Worm (Caenorhabditis elegans) whole organism, late embryonic: ENCODE measurements around the gene soap-1.

Experiments
- C08G9.2 ChIP-seq: sonication (generic microtip); optimal IDR thresholded peaks from 2 replicates; lab custom pipeline; 2016; ENCODE audit warnings: mild to moderate bottlenecking, missing genetic modification characterization, moderate library complexity, missing compliant biosample characterization
- C38D4.7 ChIP-seq: fragments of 200-800 bp; sonication (Bioruptor generic); optimal IDR thresholded peaks from 2 replicates; lab custom pipeline; 2018; ENCODE audit warnings: mild to moderate bottlenecking, missing genetic modification characterization, moderate library complexity, missing compliant biosample characterization
- F13H6.1 ChIP-seq: sonication (generic microtip); optimal IDR thresholded peaks from 2 replicates; lab custom pipeline; 2016; ENCODE audit warnings: missing genetic modification characterization, missing compliant biosample characterization
- T23F11.4 ChIP-seq: fragments of 200-800 bp; sonication (Bioruptor generic); optimal IDR thresholded peaks from 2 replicates; lab custom pipeline; 2018; ENCODE audit warnings: mild to moderate bottlenecking, missing genetic modification characterization, missing compliant biosample characterization
- Y22D7AL.16 ChIP-seq: sonication (generic microtip); optimal IDR thresholded peaks from 2 replicates; lab custom pipeline; 2016; ENCODE audit warnings: missing genetic modification characterization, missing compliant biosample characterization
- ceh-14 ChIP-seq: sonication (generic microtip); optimal IDR thresholded peaks from 2 replicates; lab custom pipeline; 2016; ENCODE audit warnings: missing genotype, missing genetic modification characterization, missing compliant biosample characterization
- ceh-19 ChIP-seq: fragments of 200-800 bp; sonication (Bioruptor generic); optimal IDR thresholded peaks from 2 replicates; lab custom pipeline; 2018; ENCODE audit warnings: mild to moderate bottlenecking, missing genetic modification characterization, missing compliant biosample characterization
- ceh-2 ChIP-seq: sonication (generic microtip); optimal IDR thresholded peaks from 2 replicates; lab custom pipeline; 2016; ENCODE audit warnings: missing genotype, missing genetic modification characterization, missing compliant biosample characterization
- ceh-30 ChIP-seq: fragments of 150-350 bp; optimal IDR thresholded peaks from 2 replicates; lab custom pipeline; 2014; ENCODE audit warnings: missing biosample characterization, missing genetic modification characterization
- ceh-48 ChIP-seq: sonication (generic microtip); optimal IDR thresholded peaks from 2 replicates; lab custom pipeline; 2016; ENCODE audit warnings: missing genetic modification characterization, inconsistent platforms, missing compliant biosample characterization
- ceh-6 ChIP-seq: fragments of 200-800 bp; sonication (Bioruptor generic); optimal IDR thresholded peaks from 2 replicates; lab custom pipeline; 2018; ENCODE audit warnings: mild to moderate bottlenecking, missing genetic modification characterization, missing compliant biosample characterization
- ceh-9 ChIP-seq: sonication (generic microtip); optimal IDR thresholded peaks from 2 replicates; lab custom pipeline; 2016; ENCODE audit warnings: mild to moderate bottlenecking, missing genetic modification characterization, inconsistent platforms, missing compliant biosample characterization
- che-1 ChIP-seq: sonication (generic microtip); optimal IDR thresholded peaks from 2 replicates; lab custom pipeline; 2016; ENCODE audit warnings: mild to moderate bottlenecking, missing genetic modification characterization, missing compliant biosample characterization
- dve-1 ChIP-seq: sonication (generic microtip); optimal IDR thresholded peaks from 2 replicates; lab custom pipeline; 2017; ENCODE audit warnings: antibody characterized with exemption, mild to moderate bottlenecking, missing genetic modification characterization, missing compliant biosample characterization
- ets-4 ChIP-seq: sonication (generic microtip); optimal IDR thresholded peaks from 2 replicates; lab custom pipeline; 2016; ENCODE audit warnings: missing genetic modification characterization, missing compliant biosample characterization
- eyg-1 ChIP-seq: sonication (generic microtip); optimal IDR thresholded peaks from 2 replicates; lab custom pipeline; 2016; ENCODE audit warnings: missing genotype, missing genetic modification characterization, missing compliant biosample characterization
- fax-1 ChIP-seq: sonication (generic microtip); optimal IDR thresholded peaks from 2 replicates; lab custom pipeline; 2016; ENCODE audit warnings: missing genotype, missing genetic modification characterization, missing compliant biosample characterization
- fkh-6 ChIP-seq: sonication (generic microtip); optimal IDR thresholded peaks from 2 replicates; lab custom pipeline; 2016; ENCODE audit warnings: missing genetic modification characterization, missing compliant biosample characterization
- hlh-15 ChIP-seq: sonication (generic microtip); optimal IDR thresholded peaks from 2 replicates; lab custom pipeline; 2016; ENCODE audit warnings: missing genetic modification characterization, missing compliant biosample characterization
- hlh-30 ChIP-seq: sonication (generic microtip); optimal IDR thresholded peaks from 2 replicates; lab custom pipeline; 2017; ENCODE audit warnings: antibody characterized with exemption, missing genetic modification characterization, missing compliant biosample characterization; ENCODE audit not compliant: insufficient read depth
- hlh-6 ChIP-seq: sonication (generic microtip); optimal IDR thresholded peaks from 2 replicates; lab custom pipeline; 2016; ENCODE audit warnings: missing genotype, missing genetic modification characterization, missing compliant biosample characterization
- hlh-8 ChIP-seq: sonication (generic microtip); optimal IDR thresholded peaks from 2 replicates; lab custom pipeline; 2016; ENCODE audit warnings: missing genotype, missing genetic modification characterization, missing compliant biosample characterization
- lim-6 ChIP-seq: sonication (generic microtip); optimal IDR thresholded peaks from 2 replicates; lab custom pipeline; 2016; ENCODE audit warnings: missing genetic modification characterization, missing compliant biosample characterization
- lin-11 ChIP-seq: fragments of 200-800 bp; sonication (Bioruptor generic); optimal IDR thresholded peaks from 2 replicates; lab custom pipeline; 2018; ENCODE audit warnings: mild to moderate bottlenecking, missing genetic modification characterization, missing compliant biosample characterization
- nfya-1 ChIP-seq: sonication (generic microtip); optimal IDR thresholded peaks from 2 replicates; lab custom pipeline; 2017; ENCODE audit warnings: missing genetic modification characterization, mild to moderate bottlenecking, missing compliant biosample characterization, antibody characterized with exemption, moderate library complexity
- npax-4 ChIP-seq: sonication (generic microtip); optimal IDR thresholded peaks from 2 replicates; lab custom pipeline; 2016; ENCODE audit warnings: missing genetic modification characterization, missing compliant biosample characterization
- odd-2 ChIP-seq: sonication (generic microtip); optimal IDR thresholded peaks from 2 replicates; lab custom pipeline; 2017; ENCODE audit warnings: antibody characterized with exemption, mild to moderate bottlenecking, missing genetic modification characterization, missing compliant biosample characterization
- pag-3 ChIP-seq: sonication (generic microtip); optimal IDR thresholded peaks from 2 replicates; lab custom pipeline; 2016; ENCODE audit warnings: missing compliant biosample characterization, missing genetic modification characterization, borderline replicate concordance
- pat-9 ChIP-seq: fragments of 200-800 bp; sonication (Bioruptor generic); optimal IDR thresholded peaks from 2 replicates; lab custom pipeline; 2018; ENCODE audit warnings: mild to moderate bottlenecking, missing genetic modification characterization, moderate library complexity, missing compliant biosample characterization
- pha-4 ChIP-seq: fragments of 150-350 bp; optimal IDR thresholded peaks from 2 replicates; lab custom pipeline; 2018; ENCODE audit warnings: missing biosample characterization, missing genetic modification reagents, missing genetic modification characterization
- pqm-1 ChIP-seq: sonication (generic microtip); optimal IDR thresholded peaks from 2 replicates; lab custom pipeline; 2016; ENCODE audit warnings: missing genetic modification characterization, missing compliant biosample characterization
- rnt-1 ChIP-seq: sonication (generic microtip); optimal IDR thresholded peaks from 2 replicates; lab custom pipeline; 2016; ENCODE audit warnings: missing genetic modification characterization, missing compliant biosample characterization
- sox-2 ChIP-seq: fragments of 200-800 bp; sonication (Bioruptor generic); IDR thresholded peaks from 2 replicates; pipeline ENCODE4 v1.3.6; 2022; ENCODE audit warnings: missing genetic modification reagents, missing genetic modification characterization, missing compliant biosample characterization
- sox-4 ChIP-seq: sonication (generic microtip); optimal IDR thresholded peaks from 2 replicates; lab custom pipeline; 2017; ENCODE audit warnings: mild to moderate bottlenecking, missing genetic modification characterization, inconsistent platforms, missing compliant biosample characterization
- syd-9 ChIP-seq: sonication (generic microtip); optimal IDR thresholded peaks from 2 replicates; lab custom pipeline; 2016; ENCODE audit warnings: mild to moderate bottlenecking, missing genetic modification characterization, moderate library complexity, missing compliant biosample characterization
- tbx-2 ChIP-seq: sonication (generic microtip); optimal IDR thresholded peaks from 2 replicates; lab custom pipeline; 2016; ENCODE audit warnings: missing genetic modification characterization, missing compliant biosample characterization
- tbx-7 ChIP-seq: sonication (generic microtip); optimal IDR thresholded peaks from 2 replicates; lab custom pipeline; 2016; ENCODE audit warnings: missing genotype, missing genetic modification characterization, missing compliant biosample characterization
- unc-3 ChIP-seq, 2 experiments: fragments of 200-800 bp in 1 of 2; sonication (Bioruptor generic) in 1 of 2; sonication (generic microtip) in 1 of 2; conservative IDR thresholded peaks in 1 of 2; optimal IDR thresholded peaks in 1 of 2; 2 replicates each; pipeline versions ENCODE4 v1.3.6 to Lab custom; 2016 to 2022; ENCODE audit warnings: missing compliant biosample characterization in 2 of 2, missing genetic modification characterization in 2 of 2, missing genetic modification reagents in 1 of 2
- unc-42 ChIP-seq: sonication (generic microtip); optimal IDR thresholded peaks from 2 replicates; lab custom pipeline; 2016; ENCODE audit warnings: missing genotype, missing genetic modification characterization, missing compliant biosample characterization
- ztf-16 ChIP-seq: sonication (generic microtip); optimal IDR thresholded peaks from 2 replicates; lab custom pipeline; 2017; ENCODE audit warnings: missing genetic modification characterization, missing compliant biosample characterization

Gene soap-1

ce11 chrV:7214802-7215201 is at the start of gene soap-1:
soap-1 (minus strand) TSS chrV:7214902.
- TF ChIP-seq pqm-1 (tag; lab: Kevin White, UChicago) (no peak), Y22D7AL.16 (tag; lab: Kevin White, UChicago) (no peak), npax-4 (no peak), nfya-1 (tag; lab: Kevin White, UChicago) (no peak), pha-4 (tag; lab: Kevin White, UChicago) (no peak), sox-4 (tag; lab: Kevin White, UChicago) (no peak), unc-42 (tag; lab: Kevin White, UChicago) (no peak), C38D4.7 (no peak), ceh-14 (tag; lab: Kevin White, UChicago) (no peak), che-1 (tag; lab: Kevin White, UChicago) (no peak), fkh-6 (no peak), ceh-2 (no peak), ztf-16 (tag; lab: Kevin White, UChicago) (no peak), odd-2 (no peak), C08G9.2 (tag; lab: Kevin White, UChicago) (no peak), ceh-6 (GFP tag; lab: Kevin White, UChicago) (no peak), pag-3 (tag; lab: Kevin White, UChicago) (no peak)

DNA sequence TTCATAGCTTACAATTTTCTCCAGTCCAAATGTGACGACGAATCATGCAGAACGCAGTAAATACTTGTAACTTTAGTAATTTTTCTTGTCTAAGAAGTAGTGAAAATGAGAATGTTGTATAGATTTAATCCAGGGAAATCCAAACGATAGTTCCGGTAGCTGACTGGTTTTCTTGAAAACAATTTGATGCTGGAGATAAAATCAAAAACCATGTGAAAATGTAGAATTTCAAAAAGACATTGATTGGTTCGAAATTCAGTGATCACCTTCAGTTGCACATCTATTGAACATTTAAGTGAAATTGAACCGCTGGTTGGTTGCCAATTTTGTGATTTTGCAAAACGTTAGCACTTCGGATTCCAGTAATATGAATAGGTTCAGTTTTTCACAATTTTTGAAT is 49.3 kb upstream of the soap-1 start, which contains the start of gene C13A2.9:
Gene C13A2.9, minus strand, starts transcription at position 101 of the 400 bp plus-strand sequence.
- TF ChIP-seq fax-1 (tag; lab: Kevin White, UChicago) = no peak
- TF ChIP-seq ets-4 = no peak
- no peak for TF ChIP-seq lin-11
- TF ChIP-seq pat-9 (tag; lab: Kevin White, UChicago) = no peak
- no peak for TF ChIP-seq rnt-1 (tag; lab: Kevin White, UChicago)
- TF ChIP-seq hlh-30 = no peak

- TF ChIP-seq ceh-48 (tag; lab: Kevin White, UChicago) = no peak
Measured at ce11 chrV:7258965-7259364, 44.3 kb upstream of the soap-1 start, which contains the start of gene C13A2.12. C13A2.12 (plus strand) TSS chrV:7259265.

DNA sequence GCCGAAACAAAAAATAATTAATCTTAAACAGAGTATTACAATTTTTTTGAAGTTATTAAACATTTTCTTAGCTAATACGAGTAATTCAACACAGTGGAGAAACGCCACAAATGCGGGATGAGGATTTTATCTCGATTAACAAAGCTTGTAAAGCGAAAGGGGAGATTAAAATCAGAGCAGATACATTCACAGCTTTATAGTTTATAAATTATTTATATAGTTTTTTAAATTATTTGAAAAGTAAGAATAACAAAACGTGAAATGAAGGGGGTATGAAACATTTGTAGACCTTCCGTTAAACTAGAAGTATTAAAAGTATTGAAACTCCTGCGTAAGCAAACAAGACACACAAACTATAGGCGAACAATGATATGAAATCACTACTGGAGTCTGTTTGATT is 40.4 kb upstream of the soap-1 start, which contains the start of gene C05C8.8:
Gene C05C8.8, minus strand, starts transcription at position 101 of the 400 bp plus-strand sequence.
- TF ChIP-seq C38D4.7 (no peak), ceh-6 (GFP tag; lab: Kevin White, UChicago) (no peak), tbx-7 (tag; lab: Kevin White, UChicago) (no peak), nfya-1 (tag; lab: Kevin White, UChicago) (no peak), pha-4 (tag; lab: Kevin White, UChicago) (no peak), F13H6.1 (tag; lab: Kevin White, UChicago) (no peak), lim-6 (tag; lab: Kevin White, UChicago) (no peak)

DNA sequence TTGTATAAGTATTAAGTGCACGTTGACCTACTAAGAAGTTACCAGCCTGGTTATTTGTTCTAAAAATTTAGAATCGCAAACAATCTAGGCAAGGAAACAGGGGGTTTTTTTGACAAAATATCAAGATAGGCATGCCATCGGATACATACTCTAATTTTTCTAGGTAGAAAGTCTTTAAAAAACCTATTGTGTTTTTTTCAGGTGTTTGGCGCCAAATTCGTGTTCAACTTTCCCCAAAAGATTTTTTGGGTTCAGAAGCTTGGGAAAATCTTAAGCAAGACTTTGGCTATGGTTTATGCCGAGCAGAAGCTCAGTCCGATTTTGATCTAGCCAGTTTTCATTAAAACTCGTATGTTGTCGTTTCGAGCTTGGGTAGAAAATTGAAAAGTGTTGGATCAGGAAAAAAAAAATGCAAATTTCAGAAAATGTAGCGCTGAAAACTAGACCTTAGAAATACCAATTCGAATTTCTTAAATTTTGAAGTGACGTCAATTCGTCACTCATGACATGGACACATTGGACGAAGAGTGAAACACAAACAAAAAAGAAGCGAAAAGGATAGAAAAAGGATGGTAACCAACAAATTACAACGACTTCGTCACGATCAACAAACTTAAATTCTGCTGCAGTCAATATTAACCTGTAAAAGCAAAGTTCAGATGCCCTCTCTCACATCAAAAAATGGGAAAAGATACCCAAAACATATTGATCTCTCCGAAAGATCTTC is 33.7 kb upstream of the soap-1 start:
- TF ChIP-seq ceh-30 (tag; lab: Kevin White, UChicago) = no peak
- TF ChIP-seq T23F11.4 = no peak
- TF ChIP-seq ceh-9 (tag; lab: Kevin White, UChicago) = no peak
- no peak for TF ChIP-seq tbx-2 (tag; lab: Kevin White, UChicago)
- TF ChIP-seq lin-11 = no peak
- no peak for TF ChIP-seq nfya-1 (tag; lab: Kevin White, UChicago)
- TF ChIP-seq rnt-1 (tag; lab: Kevin White, UChicago) = no peak
- TF ChIP-seq sox-2 = no peak
- no peak for TF ChIP-seq eyg-1 (tag; lab: Kevin White, UChicago)
- no peak for TF ChIP-seq pag-3 (tag; lab: Kevin White, UChicago)
- no peak for TF ChIP-seq unc-3 (GFP tag; conservative IDR thresholded peaks at IDR 0.05; lab: Robert Waterston, UW)
- TF ChIP-seq unc-3 (tag; optimal IDR thresholded peaks at IDR 0.05; lab: Kevin White, UChicago) = no peak
- TF ChIP-seq pat-9 (tag; lab: Kevin White, UChicago) = no peak
- TF ChIP-seq fax-1 (tag; lab: Kevin White, UChicago) = no peak
- no peak for TF ChIP-seq ceh-19 (GFP tag; lab: Kevin White, UChicago)
- no peak for TF ChIP-seq dve-1
- TF ChIP-seq hlh-6 = no peak
- TF ChIP-seq syd-9 (tag; lab: Kevin White, UChicago) = no peak
- TF ChIP-seq hlh-8 (tag; lab: Kevin White, UChicago) = no peak
- no peak for TF ChIP-seq hlh-15 (tag; lab: Kevin White, UChicago)
